Fruit fly (Drosophila melanogaster): ENCODE data around the gene CG14357.

DNA sequence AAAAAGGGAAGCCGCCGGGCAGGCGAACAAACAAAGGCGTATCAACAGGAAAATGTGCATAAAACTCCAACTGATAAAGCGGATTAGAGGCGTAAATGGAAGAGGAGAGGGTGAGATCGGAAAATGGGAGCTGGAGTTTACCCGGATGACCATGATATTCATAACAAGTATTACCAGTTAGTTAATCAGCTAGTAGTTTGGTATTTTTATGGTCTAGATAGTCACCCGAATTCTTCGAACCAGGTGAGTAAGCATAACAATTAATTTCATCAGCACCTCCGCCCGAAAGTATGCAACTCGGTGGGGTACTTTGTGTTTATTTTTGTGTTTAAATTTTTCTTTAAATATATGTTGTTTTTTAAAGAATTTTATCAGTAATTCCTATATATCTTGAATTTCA is 16.1 kb downstream of the CG14357 start:
- TF ChIP-seq Blimp-1 (GFP tag; optimal IDR thresholded peaks at IDR 0.05), result no peak
- no peak for TF ChIP-seq CG32006 (GFP tag; optimal IDR thresholded peaks at IDR 0.05)
- no peak for TF ChIP-seq Eip78C (GFP tag)
- TF ChIP-seq CG9139 (GFP tag; optimal IDR thresholded peaks at IDR 0.05), result no peak
- TF ChIP-seq Hr38 (GFP tag; optimal IDR thresholded peaks at IDR 0.05), result no peak

All from whole organism, prepupa.